Worm (Caenorhabditis elegans) whole organism, L3 larva: ENCODE data around the gene Y62H9A.13.

Experiments used
- ama-1 ChIP-seq: fragments of 150-350 bp; optimal IDR thresholded peaks from 2 replicates; lab custom pipeline; 2018
- ceh-16 ChIP-seq: sonication (generic microtip); optimal IDR thresholded peaks from 2 replicates; lab custom pipeline; 2017; ENCODE audit warnings: missing biosample characterization, missing genetic modification characterization
- elt-2 ChIP-seq: sonication (generic microtip); optimal IDR thresholded peaks from 2 replicates; lab custom pipeline; 2016; ENCODE audit warnings: missing genetic modification reagents, mild to moderate bottlenecking, missing genetic modification characterization, missing compliant biosample characterization
- lsy-12 ChIP-seq: sonication (generic microtip); optimal IDR thresholded peaks from 2 replicates; lab custom pipeline; 2016; ENCODE audit warnings: mild to moderate bottlenecking, missing genetic modification characterization, missing compliant biosample characterization
- mdl-1 ChIP-seq: fragments of 150-350 bp; optimal IDR thresholded peaks from 2 replicates; lab custom pipeline; 2014; ENCODE audit warnings: missing biosample characterization, missing genetic modification characterization
- nhr-11 ChIP-seq: fragments of 150-350 bp; optimal IDR thresholded peaks from 2 replicates; lab custom pipeline; 2014; ENCODE audit warnings: missing biosample characterization, missing genetic modification characterization
- nhr-28 ChIP-seq: fragments of 150-350 bp; optimal IDR thresholded peaks from 2 replicates; lab custom pipeline; 2014; ENCODE audit warnings: missing biosample characterization, missing genetic modification characterization
- snpc-4 ChIP-seq: fragments of 150-350 bp; optimal IDR thresholded peaks from 2 replicates; lab custom pipeline; 2014; ENCODE audit warnings: missing biosample characterization, missing genetic modification characterization

DNA sequence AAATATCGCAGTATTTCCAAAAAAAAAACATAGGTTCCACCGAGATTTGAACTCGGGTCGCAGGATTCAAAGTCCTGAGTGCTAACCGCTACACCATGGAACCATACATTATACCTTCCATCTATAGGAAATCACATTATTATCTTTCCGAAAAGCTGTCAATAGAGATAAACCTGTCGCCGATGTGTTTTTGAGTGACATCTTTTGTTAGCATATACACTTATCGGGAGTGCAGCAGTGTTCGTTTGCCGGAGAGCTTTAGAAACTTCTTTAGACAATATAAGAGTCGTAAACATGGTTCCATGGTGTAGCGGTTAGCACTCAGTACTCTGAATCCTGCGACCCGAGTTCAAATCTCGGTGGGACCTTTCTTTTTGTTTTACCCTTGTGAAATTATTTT lies 44.6 kb upstream of the Y62H9A.13 start:
- no peak for TF ChIP-seq lsy-12
- no peak for TF ChIP-seq ceh-16 (tag; lab: Kevin White, UChicago)
- TF ChIP-seq nhr-28 (tag; lab: Kevin White, UChicago) = no peak
- no peak for TF ChIP-seq mdl-1 (tag; lab: Kevin White, UChicago)
- TF ChIP-seq nhr-11 (tag; lab: Kevin White, UChicago) = no peak
- no peak for TF ChIP-seq elt-2 (tag; lab: Kevin White, UChicago)
- no peak for TF ChIP-seq snpc-4 (tag; lab: Kevin White, UChicago)
- TF ChIP-seq ama-1 (lab: Kevin White, UChicago) = no peak
